Fruit fly (Drosophila melanogaster) whole organism, adult: Measurements from ENCODE around the gene CG18265.

Experiments used
- CG33017 ChIP-seq: fragments of 200-800 bp; sonication (Bioruptor generic); optimal IDR thresholded peaks from 2 replicates; lab custom pipeline; 2018; ENCODE audit warnings: missing biosample characterization, mild to moderate bottlenecking, missing genetic modification characterization, moderate library complexity
- CG7101 ChIP-seq: fragments of 200-800 bp; sonication (Bioruptor generic); optimal IDR thresholded peaks from 2 replicates; lab custom pipeline; 2018; ENCODE audit warnings: missing biosample characterization, mild to moderate bottlenecking, missing genetic modification characterization, moderate library complexity
- Mnt ChIP-seq: fragments of 200-800 bp; sonication (Bioruptor generic); optimal IDR thresholded peaks from 2 replicates; lab custom pipeline; 2016; ENCODE audit warnings: missing biosample characterization, mild to moderate bottlenecking, missing genetic modification characterization
- kay ChIP-seq: fragments of 200-800 bp; sonication (Bioruptor generic); peaks from one replicate; lab custom pipeline; 2016; ENCODE audit warnings: missing biosample characterization, missing genetic modification characterization, borderline replicate concordance
- pad ChIP-seq: fragments of 200-800 bp; sonication (Bioruptor generic); optimal IDR thresholded peaks from 3 replicates; lab custom pipeline; 2017; ENCODE audit warnings: missing biosample characterization, missing genetic modification characterization, mild to moderate bottlenecking, moderate library complexity, missing genetic modification reagents
- tj ChIP-seq: fragments of 200-800 bp; sonication (Bioruptor generic); optimal IDR thresholded peaks from 3 replicates; lab custom pipeline; 2017; ENCODE audit warnings: missing biosample characterization, mild to moderate bottlenecking, missing genetic modification characterization, moderate library complexity

- TF ChIP-seq CG7101 (no peak), Mnt (GFP tag; lab: Kevin White, UChicago) (no peak), kay (GFP tag; lab: Kevin White, UChicago) (no peak), tj (no peak), pad (GFP tag; lab: Kevin White, UChicago) (no peak), CG33017 (tag; lab: Kevin White, UChicago) (no peak)
Measured at dm6 chr3L:17412146-17412545, 27.1 kb upstream of the CG18265 start.
